Worm (Caenorhabditis elegans) whole organism, late embryonic: ENCODE data around the gene hrg-2.

ENCODE experiments used
- ceh-19 ChIP-seq: fragments of 200-800 bp; sonication (Bioruptor generic); optimal IDR thresholded peaks from 2 replicates; lab custom pipeline; 2018; ENCODE audit warnings: mild to moderate bottlenecking, missing genetic modification characterization, missing compliant biosample characterization
- ceh-34 ChIP-seq: sonication (generic microtip); optimal IDR thresholded peaks from 2 replicates; lab custom pipeline; 2016; ENCODE audit warnings: mild to moderate bottlenecking, missing genetic modification characterization, missing compliant biosample characterization
- ets-4 ChIP-seq: sonication (generic microtip); optimal IDR thresholded peaks from 2 replicates; lab custom pipeline; 2016; ENCODE audit warnings: missing genetic modification characterization, missing compliant biosample characterization
- fkh-10 ChIP-seq: fragments of 150-350 bp; optimal IDR thresholded peaks from 2 replicates; lab custom pipeline; 2014; ENCODE audit warnings: missing biosample characterization, missing genetic modification reagents, missing genetic modification characterization
- hlh-30 ChIP-seq: sonication (generic microtip); optimal IDR thresholded peaks from 2 replicates; lab custom pipeline; 2017; ENCODE audit warnings: antibody characterized with exemption, missing genetic modification characterization, missing compliant biosample characterization; ENCODE audit not compliant: insufficient read depth
- nfya-1 ChIP-seq: sonication (generic microtip); optimal IDR thresholded peaks from 2 replicates; lab custom pipeline; 2017; ENCODE audit warnings: missing genetic modification characterization, mild to moderate bottlenecking, missing compliant biosample characterization, antibody characterized with exemption, moderate library complexity
- npax-4 ChIP-seq: sonication (generic microtip); optimal IDR thresholded peaks from 2 replicates; lab custom pipeline; 2016; ENCODE audit warnings: missing genetic modification characterization, missing compliant biosample characterization
- pag-3 ChIP-seq: sonication (generic microtip); optimal IDR thresholded peaks from 2 replicates; lab custom pipeline; 2016; ENCODE audit warnings: missing compliant biosample characterization, missing genetic modification characterization, borderline replicate concordance
- tbx-2 ChIP-seq: sonication (generic microtip); optimal IDR thresholded peaks from 2 replicates; lab custom pipeline; 2016; ENCODE audit warnings: missing genetic modification characterization, missing compliant biosample characterization
- tbx-7 ChIP-seq: sonication (generic microtip); optimal IDR thresholded peaks from 2 replicates; lab custom pipeline; 2016; ENCODE audit warnings: missing genotype, missing genetic modification characterization, missing compliant biosample characterization

ce11 chrV:12412321-12412720 is 2.0 kb upstream of the hrg-2 start:
- TF ChIP-seq npax-4 (no peak), fkh-10 (no peak), tbx-2 (tag; lab: Kevin White, UChicago) (no peak), ets-4 (tag; lab: Kevin White, UChicago) (no peak), pag-3 (no peak), ceh-34 (tag; lab: Kevin White, UChicago) (no peak), hlh-30 (no peak), ceh-19 (GFP tag; lab: Kevin White, UChicago) (no peak), nfya-1 (tag; lab: Kevin White, UChicago) (no peak), tbx-7 (tag; lab: Kevin White, UChicago) (no peak)
